Fruit fly (Drosophila melanogaster): ENCODE measurements around the gene mtDNA-helicase.

The mtDNA-helicase gene

DNA sequence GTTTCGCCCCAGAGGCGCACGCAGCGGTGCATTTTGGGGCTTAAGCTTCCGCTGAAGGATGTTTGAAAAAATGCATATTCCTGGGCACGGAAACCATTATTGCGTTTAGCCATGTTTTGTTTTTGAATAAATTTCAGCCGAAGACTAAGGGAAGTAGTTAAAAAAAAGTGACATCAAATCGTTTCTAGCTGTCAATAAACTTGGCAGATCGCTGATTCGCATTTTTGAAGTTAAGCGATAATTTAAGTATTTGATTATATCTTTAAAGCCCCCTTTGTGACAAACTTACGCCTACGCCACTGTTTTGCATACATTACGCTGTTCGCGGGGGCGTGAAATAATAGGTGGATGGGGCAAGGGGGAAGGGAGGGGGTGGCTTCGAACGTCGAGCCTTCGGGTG lies 28.9 kb downstream of the mtDNA-helicase start (continued):
- TF ChIP-seq CG10209 (GFP tag; optimal IDR thresholded peaks at IDR 0.05): peak; percentile 27
- TF ChIP-seq Lhr (GFP tag; optimal IDR thresholded peaks at IDR 0.05): no peak
- peak; percentile 27 for TF ChIP-seq scrt (GFP tag; optimal IDR thresholded peaks at IDR 0.05)
- TF ChIP-seq CG11504 (tag; optimal IDR thresholded peaks at IDR 0.05): peak; percentile 58
- TF ChIP-seq Ada2b (GFP tag; IDR thresholded peaks at IDR 0.05): no peak
- TF ChIP-seq CG7556 (GFP tag; optimal IDR thresholded peaks at IDR 0.05): peak; percentile 73
- no peak for TF ChIP-seq disco-r (GFP tag; optimal IDR thresholded peaks at IDR 0.05)
- 0 out of 3 replicates have a peak, but pooled peaks have one; percentile 15 for TF ChIP-seq Aef1 (GFP tag; IDR thresholded peaks at IDR 0.05)
- TF ChIP-seq gem (tag; optimal IDR thresholded peaks at IDR 0.05): peak; percentile 45
- peak; percentile 14 for TF ChIP-seq pho (GFP tag; optimal IDR thresholded peaks at IDR 0.05)
- peak; percentile 9 for TF ChIP-seq Xbp1 (GFP tag; optimal IDR thresholded peaks at IDR 0.05)
- no peak for TF ChIP-seq CG13123 (GFP tag; optimal IDR thresholded peaks at IDR 0.05)
- peak; percentile 12 for TF ChIP-seq CG13296 (GFP tag; optimal IDR thresholded peaks at IDR 0.05)
- TF ChIP-seq Fer3 (tag; optimal IDR thresholded peaks at IDR 0.05): peak; percentile 4
- peak; percentile 41 for TF ChIP-seq CoRest (tag; optimal IDR thresholded peaks at IDR 0.05)
- TF ChIP-seq Hmr (GFP tag; optimal IDR thresholded peaks at IDR 0.05): peak; percentile 66
- TF ChIP-seq CG2120 (GFP tag; optimal IDR thresholded peaks at IDR 0.05): peak; percentile 67
- peak; percentile 48 for TF ChIP-seq CG9727 (GFP tag; optimal IDR thresholded peaks at IDR 0.05)
- TF ChIP-seq lab (GFP tag; optimal IDR thresholded peaks at IDR 0.05): peak; percentile 59
- no peak for TF ChIP-seq peb (GFP tag; IDR thresholded peaks at IDR 0.05)
- TF ChIP-seq tx (GFP tag; optimal IDR thresholded peaks at IDR 0.05): peak; percentile 18
- no peak for TF ChIP-seq CG2875 (GFP tag; optimal IDR thresholded peaks at IDR 0.05)
- TF ChIP-seq CG8290 (GFP tag; optimal IDR thresholded peaks at IDR 0.05): no peak
- peak in 1 of 2 experiments; percentile 23 for TF ChIP-seq CG8290 (tag; optimal IDR thresholded peaks at IDR 0.05)
- peak; percentile 61 for TF ChIP-seq slbo (GFP tag; IDR thresholded peaks at IDR 0.05)
- TF ChIP-seq row (GFP tag; IDR thresholded peaks at IDR 0.05): peak; percentile 41; the same call in 1 of the 3 replicates
- TF ChIP-seq CG13775 (GFP tag; optimal IDR thresholded peaks at IDR 0.05): peak; percentile 16
- TF ChIP-seq zfh1 (GFP tag; IDR thresholded peaks at IDR 0.05): no peak
- TF ChIP-seq D19A (tag; optimal IDR thresholded peaks at IDR 0.05): no peak
- TF ChIP-seq croc (GFP tag; conservative IDR thresholded peaks at IDR 0.05): no peak
- no peak for TF ChIP-seq CG17612 (GFP tag; IDR thresholded peaks at IDR 0.05)
- TF ChIP-seq Oaz (GFP tag; IDR thresholded peaks at IDR 0.05): 0 out of 2 replicates have a peak, but pooled peaks have one; percentile 21
- TF ChIP-seq Oli (tag; optimal IDR thresholded peaks at IDR 0.05): peak; percentile 46
- TF ChIP-seq CG15269 (tag; optimal IDR thresholded peaks at IDR 0.05): peak; percentile 38
- peak; percentile 65 for TF ChIP-seq CG2678 (tag; optimal IDR thresholded peaks at IDR 0.05)
- TF ChIP-seq CG12769 (tag; optimal IDR thresholded peaks at IDR 0.05): peak; percentile 24
- TF ChIP-seq Hr51 (GFP tag; optimal IDR thresholded peaks at IDR 0.05): peak in 1 of 2 experiments; percentile 47
- TF ChIP-seq Fer1 (GFP tag; optimal IDR thresholded peaks at IDR 0.05): peak; percentile 64
- TF ChIP-seq sens (GFP tag): peak; percentile 13
- TF ChIP-seq Hsf (GFP tag; optimal IDR thresholded peaks at IDR 0.05): peak; percentile 15
- TF ChIP-seq ERR (GFP tag; optimal IDR thresholded peaks at IDR 0.05): no peak
- TF ChIP-seq CG6765 (GFP tag; optimal IDR thresholded peaks at IDR 0.05): peak; percentile 25
- no peak for TF ChIP-seq C15 (GFP tag; IDR thresholded peaks at IDR 0.05)
- no peak for TF ChIP-seq repo (GFP tag; optimal IDR thresholded peaks at IDR 0.05)
- peak; percentile 25 for TF ChIP-seq zfh2 (GFP tag; optimal IDR thresholded peaks at IDR 0.05)
- no peak for TF ChIP-seq pzg (GFP tag; optimal IDR thresholded peaks at IDR 0.05)
- TF ChIP-seq CG31441 (GFP tag; IDR thresholded peaks at IDR 0.05): 0 out of 2 replicates have a peak, but pooled peaks have one; percentile 20
- TF ChIP-seq CG30403 (GFP tag; optimal IDR thresholded peaks at IDR 0.05): peak; percentile 50
- TF ChIP-seq CG6813 (GFP tag; optimal IDR thresholded peaks at IDR 0.05): peak; percentile 15
- peak; percentile 21 for TF ChIP-seq CG13424 (tag; optimal IDR thresholded peaks at IDR 0.05)
- TF ChIP-seq ind (GFP tag; optimal IDR thresholded peaks at IDR 0.05): peak; percentile 34

Data from whole organism, embryonic.